Fruit fly (Drosophila melanogaster): ENCODE results near the gene CG34348.
A peak's percentile ranks its signal among the peaks of the same experiment; 100 is the strongest.

Gene CG34348

DNA sequence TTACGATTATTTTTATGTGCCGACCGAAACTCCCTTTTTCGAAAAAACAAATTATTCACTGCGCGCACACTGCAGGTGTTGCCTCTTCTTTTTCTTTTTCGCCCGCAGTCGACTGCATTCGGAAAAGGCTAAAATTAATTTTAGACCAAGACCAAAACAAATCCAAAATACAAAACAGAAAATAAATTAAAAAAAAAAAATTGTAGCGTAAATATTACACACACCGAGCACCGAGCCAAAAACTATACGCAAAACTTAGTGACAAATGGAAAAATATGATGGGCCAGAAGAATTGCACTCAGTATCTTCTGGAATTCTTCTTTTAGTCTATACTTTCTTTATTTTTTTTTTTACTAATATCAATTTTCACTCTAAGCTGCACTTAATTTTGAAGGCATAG, 37.0 kb upstream of the CG34348 start, which contains the start of gene CG44422:
Gene CG44422 (minus strand): TSS at position 101 of the 400 bp plus-strand sequence.
- no peak for TF ChIP-seq spab (GFP tag; optimal IDR thresholded peaks at IDR 0.05)
- TF ChIP-seq CG8119 (GFP tag; IDR thresholded peaks at IDR 0.05), result no peak
- TF ChIP-seq CG8319 (GFP tag; optimal IDR thresholded peaks at IDR 0.05), result no peak

dm6 chrX:11311108-11311507, 28.6 kb upstream of the CG34348 start, which contains the start of gene Ir10a:
TSS of gene Ir10a (minus strand) at chrX:11311208.
- TF ChIP-seq topi (GFP tag; optimal IDR thresholded peaks at IDR 0.05) (no peak), Eip78C (GFP tag) (no peak), CG15336 (GFP tag; IDR thresholded peaks at IDR 0.05) (no peak), esn (GFP tag; optimal IDR thresholded peaks at IDR 0.05) (no peak), Gug (GFP tag; IDR thresholded peaks at IDR 0.05) (no peak)

DNA sequence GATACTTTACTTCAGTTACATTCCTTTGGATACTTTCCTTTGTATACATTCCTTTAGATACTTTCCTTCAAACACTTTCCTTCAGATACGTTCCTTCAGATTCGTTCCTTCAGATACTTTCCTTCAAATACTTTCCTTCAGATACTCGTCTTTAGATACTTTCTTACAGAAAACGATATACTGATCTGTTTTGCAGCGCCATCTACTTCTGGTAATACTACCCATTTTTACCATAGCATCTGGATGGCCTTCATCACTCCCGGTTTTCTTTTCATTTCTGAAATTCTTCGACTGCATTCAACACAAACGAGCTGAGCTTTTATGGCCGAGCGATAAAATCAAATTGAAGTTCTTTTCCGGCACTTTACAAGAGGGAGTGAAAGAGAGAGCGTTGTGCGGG, 19.8 kb upstream of the CG34348 start:
- TF ChIP-seq dsx (GFP tag; optimal IDR thresholded peaks at IDR 0.05; ENCODE audit: poor library complexity, severe bottlenecking) (no peak), CG3919 (GFP tag; optimal IDR thresholded peaks at IDR 0.05) (no peak), Sox15 (GFP tag; optimal IDR thresholded peaks at IDR 0.05) (no peak), Met (GFP tag; optimal IDR thresholded peaks at IDR 0.05) (no peak), fkh (GFP tag; optimal IDR thresholded peaks at IDR 0.05) (no peak)

DNA sequence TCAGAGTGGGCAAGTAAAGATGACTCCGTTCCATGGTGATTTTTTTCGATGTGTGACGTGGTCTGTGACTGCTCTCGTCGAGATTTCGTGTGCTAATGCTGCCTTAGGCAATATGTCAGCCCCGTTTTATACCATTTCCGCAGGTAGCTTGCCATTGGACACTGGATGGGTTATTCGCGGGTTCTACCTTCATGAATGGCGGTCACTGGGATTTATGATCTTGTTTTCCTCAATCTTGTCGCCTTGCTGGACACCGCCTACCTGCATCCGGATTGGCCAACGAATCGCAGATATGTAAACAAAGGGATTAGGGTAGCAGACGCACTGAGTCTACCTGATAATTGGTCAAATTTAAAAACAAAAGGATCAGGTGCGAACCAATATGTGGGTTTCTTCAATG, 17.4 kb upstream of the CG34348 start, which contains the start of gene sisA:
Gene sisA (minus strand): TSS at position 101 of the 400 bp plus-strand sequence.
- no peak for TF ChIP-seq CG32006 (GFP tag; optimal IDR thresholded peaks at IDR 0.05)
- TF ChIP-seq Lpt (GFP tag; optimal IDR thresholded peaks at IDR 0.05), result no peak
- no peak for TF ChIP-seq net (GFP tag; optimal IDR thresholded peaks at IDR 0.05)
- TF ChIP-seq CG31627 (GFP tag; optimal IDR thresholded peaks at IDR 0.05), result no peak

DNA sequence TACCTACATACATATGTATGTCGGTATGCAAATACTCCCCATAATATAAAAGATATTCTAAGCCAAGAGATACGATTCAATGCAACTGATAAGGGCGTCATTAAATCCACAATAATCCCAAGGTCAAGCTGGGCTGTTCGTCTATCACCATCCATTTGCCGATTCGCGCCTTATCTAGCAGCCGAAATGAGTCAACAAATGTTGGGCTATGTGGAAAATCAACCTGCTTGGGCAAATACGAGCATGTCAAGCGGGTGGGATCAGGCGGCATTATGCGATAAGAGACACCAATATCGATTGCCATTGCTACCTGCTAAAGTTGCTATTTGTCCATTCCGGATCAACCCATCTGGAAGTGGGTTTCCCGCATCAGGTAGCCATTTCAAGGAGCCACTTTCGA, 17.0 kb upstream of the CG34348 start:
- TF ChIP-seq CG34406 (GFP tag; optimal IDR thresholded peaks at IDR 0.05) (no peak), svp (GFP tag) (peak; percentile 81), dsx (GFP tag; optimal IDR thresholded peaks at IDR 0.05; ENCODE audit: poor library complexity, severe bottlenecking) (no peak), Eip78C (GFP tag) (peak; percentile 32), fkh (GFP tag; optimal IDR thresholded peaks at IDR 0.05) (peak; percentile 42)

dm6 chrX:11325175-11325768, 14.4 kb upstream of the CG34348 start, which contains the start of gene Gapvd1:
TSS of gene Gapvd1 (plus strand) at chrX:11325385.
- TF ChIP-seq achi (GFP tag; optimal IDR thresholded peaks at IDR 0.05) (peak; percentile 4), Sox14 (GFP tag; optimal IDR thresholded peaks at IDR 0.05) (peak; percentile 23), CG8119 (GFP tag; IDR thresholded peaks at IDR 0.05) (no peak), fd59A (GFP tag; optimal IDR thresholded peaks at IDR 0.05) (no peak), pdm3 (GFP tag; optimal IDR thresholded peaks at IDR 0.05) (peak; percentile 6), Eip78C (GFP tag) (peak; percentile 60), svp (GFP tag) (peak; percentile 33), fkh (GFP tag; optimal IDR thresholded peaks at IDR 0.05) (peak; percentile 57), OdsH (GFP tag; optimal IDR thresholded peaks at IDR 0.05) (peak; percentile 0), CG6808 (GFP tag; optimal IDR thresholded peaks at IDR 0.05) (peak; percentile 17), esn (GFP tag; optimal IDR thresholded peaks at IDR 0.05) (peak; percentile 24), ss (GFP tag; optimal IDR thresholded peaks at IDR 0.05) (peak in 1 of 2 experiments; percentile 40), Met (GFP tag; optimal IDR thresholded peaks at IDR 0.05) (peak; percentile 23), CG15336 (GFP tag; IDR thresholded peaks at IDR 0.05) (no peak), Smox (GFP tag; optimal IDR thresholded peaks at IDR 0.05) (no peak), CG1621 (tag; optimal IDR thresholded peaks at IDR 0.05) (peak; percentile 2)

DNA sequence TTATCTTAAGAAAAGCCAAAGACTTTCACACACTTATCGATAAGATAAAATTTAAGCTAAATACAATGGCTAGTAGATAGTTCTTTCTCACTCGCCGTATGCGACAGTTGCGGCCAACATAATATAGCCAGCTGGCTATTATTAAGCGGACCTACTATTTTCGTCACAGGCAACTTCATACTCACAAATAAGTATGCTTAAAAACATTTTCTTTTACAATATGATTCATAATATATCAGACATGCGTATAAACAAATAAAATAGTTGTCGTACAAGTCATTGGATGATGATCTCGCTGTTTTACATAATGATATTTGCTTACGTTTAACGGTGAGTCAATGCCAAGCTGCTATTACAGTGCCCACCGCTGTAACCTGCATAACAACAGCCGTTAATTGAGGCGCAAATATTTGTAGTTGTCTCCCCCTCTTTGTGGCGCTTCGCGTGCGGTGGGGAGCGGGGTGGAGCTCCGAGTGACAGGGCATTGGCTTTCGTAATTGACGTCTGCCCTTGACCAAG, 13.4 kb upstream of the CG34348 start:
- TF ChIP-seq cyc (GFP tag; optimal IDR thresholded peaks at IDR 0.05), result peak; percentile 62
- TF ChIP-seq ss (GFP tag; optimal IDR thresholded peaks at IDR 0.05), result peak in 1 of 2 experiments; percentile 52
- peak; percentile 84 for TF ChIP-seq Hr4 (GFP tag; optimal IDR thresholded peaks at IDR 0.05)
- peak; percentile 79 for TF ChIP-seq CG6276 (GFP tag; optimal IDR thresholded peaks at IDR 0.05)
- no peak for TF ChIP-seq CG6854 (GFP tag; optimal IDR thresholded peaks at IDR 0.05)
- TF ChIP-seq net (GFP tag; optimal IDR thresholded peaks at IDR 0.05), result peak; percentile 74
- TF ChIP-seq CG7368 (GFP tag; optimal IDR thresholded peaks at IDR 0.05), result peak; percentile 43
- peak; percentile 77 for TF ChIP-seq Sox14 (GFP tag; optimal IDR thresholded peaks at IDR 0.05)
- TF ChIP-seq fd85E (GFP tag; optimal IDR thresholded peaks at IDR 0.05), result peak; percentile 34
- TF ChIP-seq CG16779 (tag; optimal IDR thresholded peaks at IDR 0.05), result peak; percentile 59
- peak; percentile 84 for TF ChIP-seq CG32006 (GFP tag; optimal IDR thresholded peaks at IDR 0.05)
- TF ChIP-seq dsx (GFP tag; optimal IDR thresholded peaks at IDR 0.05; ENCODE audit: poor library complexity, severe bottlenecking), result peak; percentile 60
- TF ChIP-seq achi (GFP tag; optimal IDR thresholded peaks at IDR 0.05), result peak; percentile 65
- peak; percentile 73 for TF ChIP-seq CG11294 (GFP tag; IDR thresholded peaks at IDR 0.05)
- TF ChIP-seq CG3032 (tag; optimal IDR thresholded peaks at IDR 0.05), result peak; percentile 68
- peak; percentile 79 for TF ChIP-seq CG10669 (GFP tag; optimal IDR thresholded peaks at IDR 0.05)
